Fruit fly (Drosophila melanogaster): ENCODE data around the gene CG45307.

- TF ChIP-seq Smox (GFP tag; optimal IDR thresholded peaks at IDR 0.05), result no peak
- no peak for TF ChIP-seq CG6808 (GFP tag; optimal IDR thresholded peaks at IDR 0.05)
- no peak for TF ChIP-seq pdm3 (GFP tag; optimal IDR thresholded peaks at IDR 0.05)
- TF ChIP-seq Sox14 (GFP tag; optimal IDR thresholded peaks at IDR 0.05), result no peak
- TF ChIP-seq CG8632 (GFP tag; optimal IDR thresholded peaks at IDR 0.05), result no peak
- TF ChIP-seq acj6 (GFP tag; optimal IDR thresholded peaks at IDR 0.05), result no peak
- TF ChIP-seq CG3032 (tag; optimal IDR thresholded peaks at IDR 0.05), result no peak
- no peak for TF ChIP-seq salr (GFP tag; optimal IDR thresholded peaks at IDR 0.05)
- TF ChIP-seq CG1621 (tag; optimal IDR thresholded peaks at IDR 0.05), result no peak
- no peak for TF ChIP-seq fd85E (GFP tag; optimal IDR thresholded peaks at IDR 0.05)
- no peak for TF ChIP-seq CG10631 (GFP tag; optimal IDR thresholded peaks at IDR 0.05)
- TF ChIP-seq CG6163 (GFP tag; IDR thresholded peaks at IDR 0.05), result no peak
- TF ChIP-seq esn (GFP tag; optimal IDR thresholded peaks at IDR 0.05), result no peak
Measured at dm6 chr2L:8734998-8735397, 16.9 kb downstream of the CG45307 start.
